Worm (Caenorhabditis elegans): ENCODE results near the gene F13A7.1.

DNA sequence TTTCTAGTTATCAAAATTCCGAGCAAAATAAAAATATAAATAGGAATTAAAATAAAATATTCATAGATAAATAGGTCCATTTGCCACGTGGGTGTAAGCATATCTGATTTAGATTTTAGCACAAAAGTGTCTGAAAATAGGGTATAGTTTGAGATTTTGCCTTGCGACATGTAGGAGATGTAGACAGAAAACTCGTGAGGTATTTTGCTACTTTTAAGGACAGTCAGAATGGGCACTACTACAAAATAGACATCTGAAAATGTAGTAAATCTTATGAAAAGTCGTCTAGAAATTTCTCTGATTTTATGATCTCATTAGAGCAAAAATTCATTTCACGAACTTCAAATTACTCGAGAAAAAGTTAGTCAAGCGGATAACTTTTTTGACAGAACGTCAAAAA, 3.1 kb downstream of the F13A7.1 start, which contains the start of gene srv-34:
- TF ChIP-seq ama-1 (optimal IDR thresholded peaks at IDR 0.05) (no peak), jun-1 (tag; optimal IDR thresholded peaks at IDR 0.05) (no peak), nhr-76 (tag; optimal IDR thresholded peaks at IDR 0.05) (no peak), alr-1 (tag; optimal IDR thresholded peaks at IDR 0.05; ENCODE audit: borderline replicate concordance) (no peak), aly-2 (tag; optimal IDR thresholded peaks at IDR 0.05) (no peak), tbx-2 (tag; optimal IDR thresholded peaks at IDR 0.05) (no peak), pqm-1 (tag; optimal IDR thresholded peaks at IDR 0.05) (no peak), snpc-4 (tag; optimal IDR thresholded peaks at IDR 0.05) (no peak), elt-2 (tag; optimal IDR thresholded peaks at IDR 0.05) (no peak), rnt-1 (tag; optimal IDR thresholded peaks at IDR 0.05) (no peak), elt-3 (tag; optimal IDR thresholded peaks at IDR 0.05) (no peak), ztf-4 (tag; optimal IDR thresholded peaks at IDR 0.05) (no peak), mdl-1 (tag; optimal IDR thresholded peaks at IDR 0.05) (no peak)

Measured in whole organism, L1 larva.